Fruit fly (Drosophila melanogaster) S2 (cell line): Measurements from ENCODE around the gene CG14115.

ENCODE experiments used
- CG8478 ChIP-seq: fragments of >200 bp; optimal IDR thresholded peaks from 2 replicates; lab custom pipeline; 2018
- CTCF ChIP-seq, 2 experiments: fragments of >200 bp; optimal IDR thresholded peaks; 2 replicates each; lab custom pipeline; 2018

DNA sequence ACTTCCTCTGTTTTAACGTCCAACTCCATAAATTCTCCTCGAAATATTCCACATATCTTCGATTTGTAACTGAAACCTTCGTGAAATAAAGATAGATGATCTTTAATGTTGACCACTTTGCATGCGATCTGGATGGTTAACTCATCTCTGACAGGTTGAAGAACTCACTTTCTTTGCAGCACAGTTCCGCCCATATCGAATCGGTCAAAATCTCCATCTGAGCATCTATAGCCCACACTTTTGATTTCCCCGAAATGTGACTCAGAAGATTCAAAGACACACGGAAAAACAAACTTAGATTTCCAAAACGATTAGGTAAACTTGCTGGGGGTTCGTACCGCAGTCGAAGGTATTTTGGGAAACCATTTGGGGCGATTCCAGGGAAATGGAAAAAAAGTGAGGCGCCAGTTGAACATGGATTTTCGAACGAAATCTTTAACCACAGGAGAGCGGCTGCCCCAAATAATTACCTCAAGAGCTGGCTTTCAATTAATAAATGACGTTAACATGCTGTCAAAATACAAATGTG is 47.2 kb upstream of the CG14115 start:
- TF ChIP-seq CG8478 (lab: Kevin White, UChicago): no peak
- TF ChIP-seq CTCF (optimal IDR thresholded peaks at IDR 0.05; lab: Kevin White, UChicago): no peak
